Worm (Caenorhabditis elegans) whole organism, L2 larva: ENCODE data around the gene mcp-1.

Experiments used
- C34F6.9 ChIP-seq: fragments of 150-350 bp; optimal IDR thresholded peaks from 2 replicates; lab custom pipeline; 2014; ENCODE audit warnings: missing biosample characterization, missing genetic modification characterization
- F13H6.1 ChIP-seq: sonication (generic microtip); optimal IDR thresholded peaks from 2 replicates; lab custom pipeline; 2016; ENCODE audit warnings: missing genetic modification characterization, missing compliant biosample characterization
- R02D3.7 ChIP-seq: fragments of 150-350 bp; optimal IDR thresholded peaks from 2 replicates; lab custom pipeline; 2014; ENCODE audit warnings: missing biosample characterization, missing genetic modification characterization
- Y55F3AM.14 ChIP-seq: fragments of 200-800 bp; sonication (Bioruptor generic); optimal IDR thresholded peaks from 2 replicates; lab custom pipeline; 2018; ENCODE audit warnings: mild to moderate bottlenecking, missing genetic modification characterization, missing compliant biosample characterization
- ama-1 ChIP-seq: fragments of 150-350 bp; optimal IDR thresholded peaks from 2 replicates; lab custom pipeline; 2018; ENCODE audit warnings: inconsistent platforms
- blmp-1 ChIP-seq: sonication (generic microtip); optimal IDR thresholded peaks from 2 replicates; lab custom pipeline; 2017; ENCODE audit warnings: missing genetic modification characterization, mild to moderate bottlenecking, missing compliant biosample characterization, antibody characterized with exemption, moderate library complexity; ENCODE audit not compliant: insufficient read depth
- ceh-16 ChIP-seq: fragments of 150-350 bp; optimal IDR thresholded peaks from 2 replicates; lab custom pipeline; 2014; ENCODE audit warnings: missing biosample characterization, missing genetic modification characterization
- ceh-82 ChIP-seq: fragments of 150-350 bp; optimal IDR thresholded peaks from 2 replicates; lab custom pipeline; 2014; ENCODE audit warnings: missing biosample characterization, missing genetic modification characterization
- crh-2 ChIP-seq: sonication (generic microtip); optimal IDR thresholded peaks from 2 replicates; lab custom pipeline; 2017; ENCODE audit warnings: missing biosample characterization, missing genetic modification characterization
- dmd-4 ChIP-seq: sonication (generic microtip); optimal IDR thresholded peaks from 2 replicates; lab custom pipeline; 2017; ENCODE audit warnings: missing biosample characterization, missing genetic modification characterization
- egl-27 ChIP-seq: sonication (generic microtip); optimal IDR thresholded peaks from 3 replicates; lab custom pipeline; 2017; ENCODE audit warnings: missing biosample characterization, missing genetic modification reagents, missing genetic modification characterization
- gmeb-1 ChIP-seq: fragments of 150-350 bp; optimal IDR thresholded peaks from 2 replicates; lab custom pipeline; 2014; ENCODE audit warnings: missing biosample characterization, missing genetic modification characterization
- lin-11 ChIP-seq: fragments of 150-350 bp; sonication (generic microtip); optimal IDR thresholded peaks from 2 replicates; lab custom pipeline; 2014; ENCODE audit warnings: missing biosample characterization, missing genetic modification characterization, inconsistent platforms, mixed read lengths
- lin-13 ChIP-seq: fragments of 150-350 bp; optimal IDR thresholded peaks from 2 replicates; lab custom pipeline; 2014; ENCODE audit warnings: missing biosample characterization, missing genetic modification reagents, missing genetic modification characterization
- lin-39 ChIP-seq: fragments of 150-350 bp; optimal IDR thresholded peaks from 2 replicates; lab custom pipeline; 2014; ENCODE audit warnings: missing biosample characterization, missing genetic modification reagents, missing genetic modification characterization
- lsy-2 ChIP-seq, 2 experiments: fragments of 150-350 bp in 1 of 2; sonication (generic microtip) in 1 of 2; optimal IDR thresholded peaks; 2 replicates each; lab custom pipeline; 2014 to 2017; ENCODE audit warnings: missing biosample characterization in 2 of 2, missing genetic modification characterization in 2 of 2
- mab-5 ChIP-seq: fragments of 150-350 bp; optimal IDR thresholded peaks from 2 replicates; lab custom pipeline; 2014; ENCODE audit warnings: missing biosample characterization, missing genetic modification characterization
- mbf-1 ChIP-seq: sonication (generic microtip); optimal IDR thresholded peaks from 2 replicates; lab custom pipeline; 2017; ENCODE audit warnings: missing biosample characterization, missing genetic modification characterization
- mdl-1 ChIP-seq, 2 experiments: fragments of 150-350 bp in 1 of 2; sonication (generic microtip) in 1 of 2; optimal IDR thresholded peaks; 2 replicates each; lab custom pipeline; 2017; ENCODE audit warnings: missing biosample characterization in 2 of 2, missing genetic modification characterization in 2 of 2
- nhr-129 ChIP-seq: fragments of 150-350 bp; optimal IDR thresholded peaks from 2 replicates; lab custom pipeline; 2014; ENCODE audit warnings: missing biosample characterization, missing genetic modification characterization
- nhr-21 ChIP-seq: fragments of 150-350 bp; optimal IDR thresholded peaks from 2 replicates; lab custom pipeline; 2014; ENCODE audit warnings: missing biosample characterization, missing genetic modification characterization
- nhr-23 ChIP-seq: fragments of 150-350 bp; optimal IDR thresholded peaks from 2 replicates; lab custom pipeline; 2014; ENCODE audit warnings: missing biosample characterization, missing genetic modification reagents, missing genetic modification characterization
- nhr-237 ChIP-seq: fragments of 150-350 bp; optimal IDR thresholded peaks from 2 replicates; lab custom pipeline; 2014; ENCODE audit warnings: missing biosample characterization, missing genetic modification characterization
- nhr-25 ChIP-seq: fragments of 150-350 bp; sonication (generic microtip); optimal IDR thresholded peaks from 3 replicates; lab custom pipeline; 2014; ENCODE audit warnings: missing biosample characterization, missing genetic modification characterization
- nhr-6 ChIP-seq: fragments of 150-350 bp; optimal IDR thresholded peaks from 2 replicates; lab custom pipeline; 2014; ENCODE audit warnings: missing biosample characterization, missing genetic modification characterization
- nhr-77 ChIP-seq: fragments of 150-350 bp; optimal IDR thresholded peaks from 2 replicates; lab custom pipeline; 2014; ENCODE audit warnings: missing biosample characterization, missing genetic modification characterization
- peb-1 ChIP-seq: fragments of 150-350 bp; optimal IDR thresholded peaks from 2 replicates; lab custom pipeline; 2014; ENCODE audit warnings: missing biosample characterization, missing genetic modification characterization
- sem-4 ChIP-seq: fragments of 150-350 bp; optimal IDR thresholded peaks from 2 replicates; lab custom pipeline; 2014; ENCODE audit warnings: missing biosample characterization, missing genetic modification reagents, missing genetic modification characterization
- sma-3 ChIP-seq: sonication (generic microtip); optimal IDR thresholded peaks from 2 replicates; lab custom pipeline; 2016; ENCODE audit warnings: missing genetic modification reagents, missing genetic modification characterization, missing compliant biosample characterization
- sma-9 ChIP-seq, 2 experiments: fragments of 150-350 bp in 1 of 2; sonication (generic microtip) in 1 of 2; optimal IDR thresholded peaks; 2 replicates each; lab custom pipeline; 2014 to 2016; ENCODE audit warnings: missing genetic modification characterization in 2 of 2, mild to moderate bottlenecking in 1 of 2, missing biosample characterization in 1 of 2, missing compliant biosample characterization in 1 of 2, missing genetic modification reagents in 1 of 2, moderate library complexity in 1 of 2
- snpc-4 ChIP-seq: fragments of 150-350 bp; optimal IDR thresholded peaks from 2 replicates; lab custom pipeline; 2014; ENCODE audit warnings: missing biosample characterization, missing genetic modification characterization
- unc-39 ChIP-seq: fragments of 150-350 bp; optimal IDR thresholded peaks from 2 replicates; lab custom pipeline; 2014; ENCODE audit warnings: missing biosample characterization, missing genetic modification characterization
- unc-55 ChIP-seq: fragments of 150-350 bp; sonication (generic microtip); optimal IDR thresholded peaks from 3 replicates; lab custom pipeline; 2014; ENCODE audit warnings: missing biosample characterization, missing genetic modification reagents, missing genetic modification characterization
- zag-1 ChIP-seq: fragments of 150-350 bp; optimal IDR thresholded peaks from 2 replicates; lab custom pipeline; 2014; ENCODE audit warnings: missing biosample characterization, missing genetic modification characterization
- ztf-1 ChIP-seq: fragments of 200-800 bp; sonication (Bioruptor generic); conservative IDR thresholded peaks from 2 replicates; pipeline ENCODE4 v1.3.6; 2022; ENCODE audit warnings: missing genetic modification characterization, missing compliant biosample characterization
- ztf-11 ChIP-seq: sonication (generic microtip); optimal IDR thresholded peaks from 2 replicates; lab custom pipeline; 2017; ENCODE audit warnings: missing biosample characterization, missing genetic modification characterization

mcp-1 gene

DNA sequence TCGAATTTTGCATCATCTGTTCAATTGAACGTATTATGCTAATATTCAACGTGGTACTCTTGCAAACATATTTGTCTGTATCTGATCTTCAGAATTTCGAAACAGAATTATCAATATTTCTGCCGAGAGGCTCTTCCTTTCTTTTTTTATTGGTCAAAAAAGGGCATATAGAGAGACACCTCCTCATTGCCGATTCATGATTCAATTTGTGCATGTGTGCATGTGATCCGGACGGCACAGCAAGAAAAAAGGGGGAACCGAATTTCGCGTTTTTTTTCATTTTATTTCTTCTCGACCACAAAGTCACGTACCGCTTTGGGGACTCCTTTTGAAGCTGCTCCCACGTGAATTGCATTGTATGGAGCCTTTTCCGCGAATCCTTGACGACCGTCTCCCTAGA lies at the start of gene mcp-1:
TSS of gene mcp-1 (plus strand) at position 292 of the 400 bp plus-strand sequence.
- TF ChIP-seq F13H6.1 (tag; lab: Kevin White, UChicago), result peak; percentile 5
- no peak for TF ChIP-seq dmd-4 (tag; lab: Kevin White, UChicago)
- TF ChIP-seq gmeb-1 (tag; lab: Kevin White, UChicago), result no peak
- TF ChIP-seq C34F6.9, result peak; percentile 32
- no peak for TF ChIP-seq nhr-25 (tag; lab: Kevin White, UChicago)
- TF ChIP-seq zag-1 (tag; lab: Kevin White, UChicago), result peak; percentile 14
- peak; percentile 24 for TF ChIP-seq nhr-129 (tag; lab: Kevin White, UChicago)
- TF ChIP-seq sma-9 (GFP tag; optimal IDR thresholded peaks at IDR 0.05; lab: Kevin White, UChicago), result peak; percentile 27
- no peak for TF ChIP-seq sma-9 (tag; optimal IDR thresholded peaks at IDR 0.05; lab: Kevin White, UChicago)

DNA sequence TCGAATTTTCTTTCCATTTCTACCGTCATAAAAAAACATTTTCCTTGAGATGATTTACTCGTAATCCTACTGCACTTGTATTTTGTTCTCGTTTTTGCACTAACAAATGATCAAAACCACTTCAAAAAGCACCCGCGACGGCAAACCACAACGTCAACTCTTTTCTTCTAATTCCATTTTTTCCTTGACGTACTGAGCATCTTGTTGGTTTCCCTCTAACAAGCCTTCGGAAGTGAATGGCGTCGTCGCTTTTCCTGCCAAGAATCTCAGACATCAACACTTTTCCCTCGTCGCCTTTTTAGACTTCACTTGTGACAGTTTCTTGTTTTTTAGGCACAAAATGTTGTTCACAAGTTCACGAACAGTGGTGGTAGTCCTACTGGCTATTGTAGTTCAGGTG lies 49.2 kb upstream of the mcp-1 start, which contains the start of gene C04E6.13:
TSS of gene C04E6.13 (plus strand) at position 301 of the 400 bp plus-strand sequence.
- TF ChIP-seq nhr-237 (tag; lab: Kevin White, UChicago) (no peak), gmeb-1 (tag; lab: Kevin White, UChicago) (no peak), nhr-77 (no peak), R02D3.7 (no peak), mab-5 (no peak), nhr-21 (tag; lab: Kevin White, UChicago) (no peak)
- TF ChIP-seq, all 48 proteins: peak for 0

DNA sequence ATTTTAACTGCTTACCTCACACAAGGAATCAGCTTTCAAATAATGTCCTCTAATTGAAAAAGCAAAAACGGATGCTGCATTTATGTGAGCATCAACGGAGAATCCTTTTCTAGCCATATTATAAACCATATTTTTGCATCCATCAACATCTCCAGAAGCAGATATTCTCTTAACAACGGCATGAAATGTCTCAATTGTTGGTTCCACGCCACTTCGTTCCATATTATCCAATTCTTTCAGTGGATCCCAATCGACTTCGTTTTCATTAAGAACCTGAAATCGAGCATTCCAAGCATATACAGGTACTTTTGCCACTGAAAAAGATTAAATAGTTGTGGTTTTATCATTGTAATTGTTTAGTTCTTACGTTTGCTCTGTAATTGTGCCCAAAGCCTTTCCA lies 44.7 kb upstream of the mcp-1 start:
- no peak for TF ChIP-seq mdl-1 (tag; optimal IDR thresholded peaks at IDR 0.05; lab: Kevin White, UChicago)
- TF ChIP-seq nhr-23 (tag; lab: Kevin White, UChicago), result no peak
- no peak for TF ChIP-seq ztf-11 (tag; lab: Kevin White, UChicago)
- TF ChIP-seq ceh-16 (tag; lab: Kevin White, UChicago), result no peak
- no peak for TF ChIP-seq C34F6.9
- no peak for TF ChIP-seq mab-5
- TF ChIP-seq unc-39 (tag; lab: Kevin White, UChicago), result no peak
- no peak for TF ChIP-seq Y55F3AM.14
- no peak for TF ChIP-seq ama-1 (lab: Kevin White, UChicago)
- TF ChIP-seq lin-11 (tag; lab: Kevin White, UChicago), result no peak
- TF ChIP-seq lin-39 (tag; lab: Kevin White, UChicago), result no peak

DNA sequence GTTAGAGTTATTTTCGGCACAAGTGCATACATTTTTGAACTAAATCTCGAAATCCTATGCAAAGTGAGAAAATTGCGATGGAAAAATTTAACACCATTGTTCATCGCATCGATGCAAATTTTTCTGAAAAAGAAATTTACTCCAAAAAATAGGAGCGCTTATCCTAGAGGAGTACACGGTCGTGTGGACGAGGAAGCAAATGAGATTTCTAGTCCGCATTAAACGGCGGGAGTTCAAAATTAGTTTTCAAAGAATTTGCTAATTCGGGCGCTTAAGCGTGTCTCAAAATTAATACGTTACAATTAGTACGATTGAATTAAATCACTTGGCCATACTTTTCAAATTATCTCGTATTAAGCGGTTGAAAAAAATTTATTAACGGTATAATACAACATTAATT lies 43.9 kb upstream of the mcp-1 start, which contains the start of gene lrpr-1:
TSS of gene lrpr-1 (minus strand) at position 185 of the 400 bp plus-strand sequence.
- TF ChIP-seq nhr-77, result no peak
- peak; percentile 14 for TF ChIP-seq blmp-1 (tag; lab: Kevin White, UChicago)
- TF ChIP-seq ceh-82 (tag; lab: Kevin White, UChicago), result peak; percentile 11
- TF ChIP-seq lin-11 (tag; lab: Kevin White, UChicago), result peak; percentile 14
- peak; percentile 14 for TF ChIP-seq Y55F3AM.14
- peak; percentile 94; the same call in 1 of the 2 replicates for TF ChIP-seq ztf-1
- TF ChIP-seq peb-1 (tag; lab: Kevin White, UChicago), result no peak
- peak; percentile 75 for TF ChIP-seq lin-13 (GFP tag; lab: Kevin White, UChicago)
- no peak for TF ChIP-seq mbf-1 (tag; lab: Kevin White, UChicago)
- TF ChIP-seq nhr-23 (tag; lab: Kevin White, UChicago), result no peak
- TF ChIP-seq unc-55 (GFP tag; lab: Kevin White, UChicago), result peak; percentile 86
- TF ChIP-seq R02D3.7, result peak; percentile 50
- TF ChIP-seq mab-5, result peak; percentile 60
- TF ChIP-seq sma-9 (GFP tag; optimal IDR thresholded peaks at IDR 0.05; lab: Kevin White, UChicago), result peak; percentile 93
- TF ChIP-seq sma-9 (tag; optimal IDR thresholded peaks at IDR 0.05; lab: Kevin White, UChicago), result no peak
- peak; percentile 75 to 91 for TF ChIP-seq lsy-2 (tag; optimal IDR thresholded peaks at IDR 0.05; lab: Kevin White, UChicago)
- TF ChIP-seq snpc-4, result peak; percentile 41
- no peak for TF ChIP-seq zag-1 (tag; lab: Kevin White, UChicago)
- TF ChIP-seq gmeb-1 (tag; lab: Kevin White, UChicago), result peak; percentile 99
- TF ChIP-seq sma-3 (GFP tag; lab: Kevin White, UChicago), result peak; percentile 88
- TF ChIP-seq nhr-21 (tag; lab: Kevin White, UChicago), result peak; percentile 62
- TF ChIP-seq sem-4 (tag; lab: Kevin White, UChicago), result peak; percentile 36
- TF ChIP-seq crh-2 (tag; lab: Kevin White, UChicago), result peak; percentile 74
- no peak for TF ChIP-seq nhr-129 (tag; lab: Kevin White, UChicago)
- TF ChIP-seq nhr-6, result peak; percentile 69
- TF ChIP-seq egl-27 (tag; lab: Kevin White, UChicago), result peak; percentile 53
- TF ChIP-seq C34F6.9, result peak; percentile 82
